Fruit fly (Drosophila melanogaster) whole organism, adult: ENCODE results near the gene Dscam3.

ENCODE experiments used
- CG11617 ChIP-seq: fragments of 200-800 bp; sonication (Bioruptor generic); optimal IDR thresholded peaks from 2 replicates; lab custom pipeline; 2017; ENCODE audit warnings: mild to moderate bottlenecking, missing biosample characterization, missing genetic modification reagents, missing genetic modification characterization
- CG12768 ChIP-seq: fragments of 200-800 bp; sonication (Bioruptor generic); optimal IDR thresholded peaks from 2 replicates; lab custom pipeline; 2017; ENCODE audit warnings: missing biosample characterization, missing genetic modification characterization, mild to moderate bottlenecking, moderate library complexity, missing genetic modification reagents
- CG14711 ChIP-seq: fragments of 200-800 bp; sonication (Bioruptor generic); optimal IDR thresholded peaks from 2 replicates; lab custom pipeline; 2018; ENCODE audit warnings: missing biosample characterization, mild to moderate bottlenecking, missing genetic modification characterization, moderate library complexity
- CG1620 ChIP-seq: fragments of 200-800 bp; sonication (Bioruptor generic); optimal IDR thresholded peaks from 2 replicates; lab custom pipeline; 2016; ENCODE audit warnings: missing biosample characterization, missing genetic modification characterization
- CG33017 ChIP-seq: fragments of 200-800 bp; sonication (Bioruptor generic); optimal IDR thresholded peaks from 2 replicates; lab custom pipeline; 2018; ENCODE audit warnings: missing biosample characterization, mild to moderate bottlenecking, missing genetic modification characterization, moderate library complexity
- CG5204 ChIP-seq: fragments of 200-800 bp; sonication (Bioruptor generic); optimal IDR thresholded peaks from 2 replicates; lab custom pipeline; 2016; ENCODE audit warnings: missing biosample characterization, missing genetic modification characterization
- CG7045 ChIP-seq: fragments of 200-800 bp; sonication (Bioruptor generic); optimal IDR thresholded peaks from 2 replicates; lab custom pipeline; 2017; ENCODE audit warnings: missing biosample characterization, mild to moderate bottlenecking, missing genetic modification characterization
- CG7101 ChIP-seq: fragments of 200-800 bp; sonication (Bioruptor generic); optimal IDR thresholded peaks from 2 replicates; lab custom pipeline; 2018; ENCODE audit warnings: missing biosample characterization, mild to moderate bottlenecking, missing genetic modification characterization, moderate library complexity
- Clk ChIP-seq: fragments of 200-800 bp; sonication (Bioruptor generic); optimal IDR thresholded peaks from 2 replicates; lab custom pipeline; 2017; ENCODE audit warnings: missing biosample characterization, missing genetic modification characterization
- Crg-1 ChIP-seq: fragments of 200-800 bp; sonication (Bioruptor generic); optimal IDR thresholded peaks from 2 replicates; lab custom pipeline; 2016; ENCODE audit warnings: missing biosample characterization, missing genetic modification characterization
- Hr96 ChIP-seq: fragments of 200-800 bp; sonication (Bioruptor generic); optimal IDR thresholded peaks from 2 replicates; lab custom pipeline; 2016; ENCODE audit warnings: missing biosample characterization, missing genetic modification characterization
- Mnt ChIP-seq: fragments of 200-800 bp; sonication (Bioruptor generic); optimal IDR thresholded peaks from 2 replicates; lab custom pipeline; 2016; ENCODE audit warnings: missing biosample characterization, mild to moderate bottlenecking, missing genetic modification characterization
- bab1 ChIP-seq: fragments of 200-800 bp; sonication (Bioruptor generic); optimal IDR thresholded peaks from 3 replicates; lab custom pipeline; 2019; ENCODE audit warnings: missing biosample characterization, mild to moderate bottlenecking, missing genetic modification characterization, moderate library complexity
- cic ChIP-seq: fragments of 200-800 bp; sonication (Bioruptor generic); optimal IDR thresholded peaks from 2 replicates; lab custom pipeline; 2017; ENCODE audit warnings: missing biosample characterization, mild to moderate bottlenecking, missing genetic modification characterization, moderate library complexity
- cnc ChIP-seq, 2 experiments: fragments of >200 bp; optimal IDR thresholded peaks; 2 replicates each; lab custom pipeline; 2017
- kay ChIP-seq: fragments of 200-800 bp; sonication (Bioruptor generic); peaks from one replicate; lab custom pipeline; 2016; ENCODE audit warnings: missing biosample characterization, missing genetic modification characterization, borderline replicate concordance
- ovo ChIP-seq: fragments of 200-800 bp; sonication (Bioruptor generic); optimal IDR thresholded peaks from 2 replicates; lab custom pipeline; 2016; ENCODE audit warnings: missing biosample characterization, missing genetic modification characterization
- pad ChIP-seq: fragments of 200-800 bp; sonication (Bioruptor generic); optimal IDR thresholded peaks from 3 replicates; lab custom pipeline; 2017; ENCODE audit warnings: missing biosample characterization, missing genetic modification characterization, mild to moderate bottlenecking, moderate library complexity, missing genetic modification reagents
- tj ChIP-seq: fragments of 200-800 bp; sonication (Bioruptor generic); optimal IDR thresholded peaks from 3 replicates; lab custom pipeline; 2017; ENCODE audit warnings: missing biosample characterization, mild to moderate bottlenecking, missing genetic modification characterization, moderate library complexity
- toe ChIP-seq: fragments of 200-800 bp; sonication (Bioruptor generic); optimal IDR thresholded peaks from 2 replicates; lab custom pipeline; 2016; ENCODE audit warnings: missing biosample characterization, missing genetic modification characterization

Gene Dscam3

DNA sequence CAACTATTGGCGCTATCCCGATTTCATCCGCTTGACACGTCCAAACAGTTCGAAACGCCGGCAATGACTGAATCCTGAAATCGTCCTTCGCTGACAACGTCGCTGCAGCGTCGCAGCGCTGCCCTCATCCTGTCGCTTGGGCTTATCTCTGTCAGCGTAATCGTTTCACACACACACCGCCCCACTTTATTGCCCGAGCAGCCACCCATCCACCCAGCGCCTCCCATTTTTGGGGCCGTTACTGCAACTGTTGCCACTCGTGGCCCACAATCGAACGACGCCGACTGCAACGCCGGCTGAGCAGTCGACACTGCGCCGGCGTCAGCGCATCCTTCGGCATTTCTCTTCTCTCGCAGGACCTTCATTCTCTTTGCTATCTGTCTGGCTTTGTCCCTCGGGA, at the start of gene Dscam3:
Dscam3 (minus strand) TSS at position 69 of the 400 bp plus-strand sequence.
- TF ChIP-seq CG14711 (tag; lab: Kevin White, UChicago) (no peak), CG12768 (GFP tag; lab: Kevin White, UChicago) (no peak), tj (no peak), CG33017 (tag; lab: Kevin White, UChicago) (no peak), cic (GFP tag; lab: Kevin White, UChicago) (no peak)

DNA sequence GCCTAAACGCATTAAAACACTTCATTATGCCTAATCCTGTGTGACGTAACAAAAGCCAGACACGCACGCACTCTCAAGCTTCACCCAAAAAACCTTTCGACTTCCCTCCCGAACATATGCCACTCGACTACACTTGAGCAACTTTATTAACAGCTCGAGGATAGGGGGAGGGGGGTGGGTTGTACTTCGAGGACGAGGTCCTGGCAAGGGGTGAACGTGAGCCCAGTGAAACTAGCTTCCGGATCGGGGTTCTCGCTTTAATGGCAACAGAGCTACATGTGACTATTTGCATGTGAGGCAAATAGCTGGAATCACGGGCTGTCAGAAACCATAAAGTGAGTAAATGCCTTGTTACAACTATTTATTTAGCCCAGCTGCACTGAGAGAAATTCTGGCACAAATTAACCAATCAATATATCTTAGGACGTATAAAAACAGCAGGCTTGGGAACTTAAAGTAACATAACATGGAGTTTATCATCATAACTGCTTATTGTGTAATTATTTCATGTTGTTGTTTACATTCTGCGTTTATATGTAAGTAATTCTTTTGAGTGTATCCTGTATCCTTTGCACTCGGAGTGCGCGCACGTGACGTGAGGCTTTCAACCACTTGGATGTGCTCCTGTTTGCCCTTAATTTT, 45.5 kb upstream of the Dscam3 start:
- no peak for TF ChIP-seq CG7045 (GFP tag; lab: Kevin White, UChicago)
- TF ChIP-seq CG5204 (GFP tag; lab: Kevin White, UChicago) = no peak
- no peak for TF ChIP-seq cic (GFP tag; lab: Kevin White, UChicago)
- no peak for TF ChIP-seq CG1620
- no peak for TF ChIP-seq Crg-1 (GFP tag; lab: Kevin White, UChicago)
- TF ChIP-seq CG33017 (tag; lab: Kevin White, UChicago) = no peak
- TF ChIP-seq toe (GFP tag; lab: Kevin White, UChicago) = no peak
- no peak for TF ChIP-seq tj
- no peak for TF ChIP-seq CG14711 (tag; lab: Kevin White, UChicago)
- TF ChIP-seq bab1 = no peak
- no peak for TF ChIP-seq Hr96 (GFP tag; lab: Kevin White, UChicago)
- no peak for TF ChIP-seq CG12768 (GFP tag; lab: Kevin White, UChicago)

DNA sequence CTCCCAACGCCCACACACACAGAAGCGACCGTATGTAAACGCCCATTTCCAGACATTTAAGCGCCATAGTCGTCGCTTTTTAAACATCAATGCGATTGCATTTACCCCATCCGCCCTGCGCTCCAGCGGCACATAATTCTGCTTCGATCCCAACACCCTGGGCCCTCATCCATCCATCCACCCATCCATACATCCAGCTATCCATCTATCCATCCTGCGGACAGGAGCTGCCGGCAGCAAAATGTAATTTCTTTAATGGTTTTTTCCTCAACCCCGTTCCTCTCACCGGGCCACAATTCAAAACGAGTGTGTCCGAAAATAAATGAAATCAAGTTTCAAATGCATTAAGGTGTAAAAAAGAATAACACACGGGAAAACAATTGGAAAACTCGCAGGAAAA, 44.5 kb upstream of the Dscam3 start:
- TF ChIP-seq bab1 (no peak), cic (GFP tag; lab: Kevin White, UChicago) (no peak), Crg-1 (GFP tag; lab: Kevin White, UChicago) (no peak), CG5204 (GFP tag; lab: Kevin White, UChicago) (no peak), Hr96 (GFP tag; lab: Kevin White, UChicago) (no peak), kay (GFP tag; lab: Kevin White, UChicago) (no peak), cnc (optimal IDR thresholded peaks at IDR 0.05; lab: Kevin White, UChicago) (no peak), CG7045 (GFP tag; lab: Kevin White, UChicago) (no peak), pad (no peak), CG11617 (no peak)

dm6 chr3R:17546115-17546705, 40.7 kb upstream of the Dscam3 start, which contains the start of gene Prx3:
Gene Prx3, minus strand, starts transcription at chr3R:17546531.
- TF ChIP-seq bab1 (peak; percentile 5), tj (peak; percentile 62), cnc (optimal IDR thresholded peaks at IDR 0.05; lab: Kevin White, UChicago) (peak in 1 of 2 experiments; percentile 4), Mnt (GFP tag; lab: Kevin White, UChicago) (no peak), CG11617 (peak; percentile 18)

DNA sequence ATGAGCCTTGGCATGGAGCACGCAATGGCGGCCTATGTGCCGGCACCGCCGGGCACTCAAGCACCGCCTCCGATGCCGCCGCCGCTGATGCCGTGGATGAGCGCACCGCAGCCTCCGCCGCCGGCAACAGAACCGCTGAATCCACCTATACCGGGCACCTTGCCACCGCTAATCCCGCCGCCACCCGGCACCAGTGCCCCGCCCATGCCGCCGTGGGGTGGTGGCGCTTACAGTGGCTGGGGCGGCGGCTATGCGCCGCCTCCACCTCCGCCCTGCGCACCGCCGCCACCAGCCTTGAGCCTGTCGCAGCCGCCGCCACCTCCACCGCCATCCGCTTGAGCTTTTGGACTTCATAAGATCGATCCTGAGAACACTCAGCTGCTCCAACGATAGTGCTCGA, 39.1 kb upstream of the Dscam3 start:
- TF ChIP-seq Mnt (GFP tag; lab: Kevin White, UChicago) (no peak), cic (GFP tag; lab: Kevin White, UChicago) (no peak), tj (no peak), pad (no peak), CG5204 (GFP tag; lab: Kevin White, UChicago) (no peak), toe (GFP tag; lab: Kevin White, UChicago) (no peak), CG12768 (GFP tag; lab: Kevin White, UChicago) (no peak), CG14711 (tag; lab: Kevin White, UChicago) (no peak), ovo (GFP tag; lab: Kevin White, UChicago) (no peak), CG11617 (no peak), Clk (GFP tag; lab: Kevin White, UChicago) (no peak), CG7045 (GFP tag; lab: Kevin White, UChicago) (no peak), CG1620 (no peak), CG7101 (tag; lab: Kevin White, UChicago) (no peak), kay (GFP tag; lab: Kevin White, UChicago) (no peak), CG33017 (tag; lab: Kevin White, UChicago) (no peak), bab1 (no peak), Hr96 (GFP tag; lab: Kevin White, UChicago) (no peak), cnc (optimal IDR thresholded peaks at IDR 0.05; lab: Kevin White, UChicago) (no peak), Crg-1 (GFP tag; lab: Kevin White, UChicago) (no peak)

dm6 chr3R:17540497-17540822, 35.0 kb upstream of the Dscam3 start:
- TF ChIP-seq CG33017 (tag; lab: Kevin White, UChicago) = no peak
- TF ChIP-seq toe (GFP tag; lab: Kevin White, UChicago) = no peak
- no peak for TF ChIP-seq tj
- TF ChIP-seq CG7045 (GFP tag; lab: Kevin White, UChicago) = no peak
- TF ChIP-seq pad = no peak
- no peak for TF ChIP-seq cnc (optimal IDR thresholded peaks at IDR 0.05; lab: Kevin White, UChicago)
- TF ChIP-seq cic (GFP tag; lab: Kevin White, UChicago) = no peak
- no peak for TF ChIP-seq Clk (GFP tag; lab: Kevin White, UChicago)
- no peak for TF ChIP-seq CG11617
- no peak for TF ChIP-seq ovo (GFP tag; lab: Kevin White, UChicago)
